Fruit fly (Drosophila melanogaster): Measurements from ENCODE around the gene NijA.

The NijA gene

dm6 chr3L:10690904-10691408 lies 5.7 kb downstream of the NijA start, which contains the start of gene CG11811 (continued):
- TF ChIP-seq ftz-f1 (GFP tag; optimal IDR thresholded peaks at IDR 0.05) (peak; percentile 67), amos (GFP tag; IDR thresholded peaks at IDR 0.05; ENCODE audit: partially characterized antibody) (peak; percentile 87), p53 (GFP tag; optimal IDR thresholded peaks at IDR 0.05) (peak; percentile 87), sr (GFP tag; IDR thresholded peaks at IDR 0.05) (peak; percentile 97; the same call in 2 of the 3 replicates), cg (GFP tag; optimal IDR thresholded peaks at IDR 0.05) (peak; percentile 88), sens (GFP tag) (peak; percentile 5), Tbp (GFP tag; optimal IDR thresholded peaks at IDR 0.05) (no peak), Atf-2 (GFP tag; optimal IDR thresholded peaks at IDR 0.05) (peak; percentile 3), CG10209 (GFP tag; optimal IDR thresholded peaks at IDR 0.05) (no peak), CG10654 (GFP tag; optimal IDR thresholded peaks at IDR 0.05) (no peak), trem (tag; optimal IDR thresholded peaks at IDR 0.05) (peak; percentile 46), CG17829 (tag; optimal IDR thresholded peaks at IDR 0.05) (peak; percentile 21), salm (tag; optimal IDR thresholded peaks at IDR 0.05) (no peak), Hsf (GFP tag; optimal IDR thresholded peaks at IDR 0.05) (no peak), CG9932 (GFP tag; IDR thresholded peaks at IDR 0.05) (peak; percentile 51; the same call in 1 of the 2 replicates), Rfx (GFP tag; IDR thresholded peaks at IDR 0.05) (peak; percentile 52), lbe (GFP tag; optimal IDR thresholded peaks at IDR 0.05) (no peak), CG4617 (GFP tag; optimal IDR thresholded peaks at IDR 0.05; ENCODE audit: borderline replicate concordance) (peak; percentile 18), jing (GFP tag; optimal IDR thresholded peaks at IDR 0.05) (no peak), Spps (tag; optimal IDR thresholded peaks at IDR 0.05) (no peak), caup (GFP tag; optimal IDR thresholded peaks at IDR 0.05; ENCODE audit: severe bottlenecking) (peak; percentile 17), CG6854 (GFP tag; optimal IDR thresholded peaks at IDR 0.05) (no peak), CG32767 (GFP tag; IDR thresholded peaks at IDR 0.05) (no peak), CG17361 (GFP tag; IDR thresholded peaks at IDR 0.05) (0 out of 3 replicates have a peak, but pooled peaks have one; percentile 13), CG1603 (tag; optimal IDR thresholded peaks at IDR 0.05) (peak; percentile 38), CG15514 (GFP tag; optimal IDR thresholded peaks at IDR 0.05) (peak; percentile 97), CG17359 (tag; optimal IDR thresholded peaks at IDR 0.05) (no peak), zen2 (GFP tag; IDR thresholded peaks at IDR 0.05; ENCODE audit: partially characterized antibody) (peak; percentile 64; the same call in 1 of the 3 replicates), CG3163 (GFP tag; optimal IDR thresholded peaks at IDR 0.05) (peak; percentile 84), lilli (GFP tag; optimal IDR thresholded peaks at IDR 0.05) (peak; percentile 29), Usf (GFP tag; optimal IDR thresholded peaks at IDR 0.05) (no peak), sna (GFP tag; IDR thresholded peaks at IDR 0.05; ENCODE audit: partially characterized antibody) (peak; percentile 72), Doc3 (GFP tag; IDR thresholded peaks at IDR 0.05; ENCODE audit: partially characterized antibody) (peak; percentile 74; the same call in 2 of the 3 replicates), CG30020 (tag; optimal IDR thresholded peaks at IDR 0.05) (peak; percentile 19), CG43689 (GFP tag; IDR thresholded peaks at IDR 0.05) (no peak), CG7271 (tag; optimal IDR thresholded peaks at IDR 0.05) (no peak), CG4854 (GFP tag; optimal IDR thresholded peaks at IDR 0.05) (peak; percentile 32), dm (GFP tag; optimal IDR thresholded peaks at IDR 0.05) (peak; percentile 57)

- peak; percentile 99 for TF ChIP-seq stwl (tag; optimal IDR thresholded peaks at IDR 0.05)
- TF ChIP-seq ci (GFP tag; IDR thresholded peaks at IDR 0.05): no peak
- TF ChIP-seq CG32532 (GFP tag; IDR thresholded peaks at IDR 0.05): no peak
- TF ChIP-seq sens (GFP tag): peak; percentile 2
- TF ChIP-seq CG8290 (GFP tag; optimal IDR thresholded peaks at IDR 0.05): peak; percentile 11
- no peak for TF ChIP-seq CG8290 (tag; optimal IDR thresholded peaks at IDR 0.05)
- 0 out of 4 replicates have a peak, but pooled peaks have one; percentile 14 for TF ChIP-seq Dll (GFP tag; IDR thresholded peaks at IDR 0.05; ENCODE audit: partially characterized antibody)
- TF ChIP-seq Ets65A (GFP tag): no peak
- peak; percentile 66 for TF ChIP-seq CG10267 (tag; optimal IDR thresholded peaks at IDR 0.05)
Measured at dm6 chr3L:10686625-10687024, 10.1 kb downstream of the NijA start.
